Worm (Caenorhabditis elegans) whole organism, L3 larva: Measurements from ENCODE around the gene pqn-22.

Source experiments
- R02D3.7 ChIP-seq: fragments of 150-350 bp; optimal IDR thresholded peaks from 2 replicates; lab custom pipeline; 2014; ENCODE audit warnings: missing biosample characterization, missing genetic modification characterization
- aly-2 ChIP-seq: fragments of 150-350 bp; optimal IDR thresholded peaks from 2 replicates; lab custom pipeline; 2014; ENCODE audit warnings: missing biosample characterization, missing genetic modification characterization
- nhr-77 ChIP-seq: fragments of 150-350 bp; optimal IDR thresholded peaks from 2 replicates; lab custom pipeline; 2014; ENCODE audit warnings: missing biosample characterization, missing genetic modification characterization
- pqm-1 ChIP-seq: fragments of 150-350 bp; optimal IDR thresholded peaks from 2 replicates; lab custom pipeline; 2017; ENCODE audit warnings: missing biosample characterization, missing genetic modification characterization, inconsistent platforms
- sea-2 ChIP-seq: fragments of 150-350 bp; sonication (generic microtip); optimal IDR thresholded peaks from 4 replicates; lab custom pipeline; 2014; ENCODE audit warnings: missing biosample characterization, missing genetic modification reagents, missing genetic modification characterization
- snpc-4 ChIP-seq: fragments of 150-350 bp; optimal IDR thresholded peaks from 2 replicates; lab custom pipeline; 2014; ENCODE audit warnings: missing biosample characterization, missing genetic modification characterization

- no peak for TF ChIP-seq snpc-4 (tag; lab: Kevin White, UChicago)
- TF ChIP-seq aly-2 (tag; lab: Kevin White, UChicago), result no peak
- peak; percentile 73 for TF ChIP-seq pqm-1
- no peak for TF ChIP-seq sea-2 (GFP tag; lab: Kevin White, UChicago)
- TF ChIP-seq R02D3.7 (tag; lab: Kevin White, UChicago), result no peak
- no peak for TF ChIP-seq nhr-77
These were observed 15.8 kb downstream of the pqn-22 start, which contains the start of gene C46G7.1 for ce11 chrIV:6017664-6018063.
